Worm (Caenorhabditis elegans): ENCODE results near the gene E04F6.9.

DNA sequence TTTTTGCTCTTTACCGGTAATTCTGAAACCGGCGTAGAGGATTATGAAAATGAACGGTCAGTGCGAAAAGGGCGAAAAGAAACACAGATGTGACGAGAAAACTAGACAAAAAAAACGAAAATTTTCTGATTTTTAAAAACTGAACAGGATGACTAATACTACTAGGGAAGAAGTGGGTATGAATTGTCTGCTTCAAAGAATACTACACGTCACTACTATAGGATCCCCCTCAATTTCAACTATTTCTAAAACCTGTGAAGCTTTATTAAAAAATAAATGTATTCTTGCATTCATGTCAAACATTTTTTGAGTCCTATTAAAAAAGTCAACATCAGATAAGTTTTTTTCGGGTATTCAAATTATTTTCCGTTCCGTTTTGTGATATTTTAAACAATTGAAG lies 12.1 kb upstream of the E04F6.9 start:
- no peak for TF ChIP-seq nhr-10 (tag; optimal IDR thresholded peaks at IDR 0.05)
- no peak for TF ChIP-seq nhr-12 (tag; optimal IDR thresholded peaks at IDR 0.05)
- TF ChIP-seq elt-3 (tag; optimal IDR thresholded peaks at IDR 0.05) = no peak
- no peak for TF ChIP-seq ama-1 (optimal IDR thresholded peaks at IDR 0.05)
- no peak for TF ChIP-seq R02D3.7 (tag; optimal IDR thresholded peaks at IDR 0.05)
- TF ChIP-seq nhr-77 (tag; optimal IDR thresholded peaks at IDR 0.05) = no peak
- TF ChIP-seq sma-3 (GFP tag; optimal IDR thresholded peaks at IDR 0.05) = no peak
- no peak for TF ChIP-seq F13H6.1 (tag; optimal IDR thresholded peaks at IDR 0.05)
- no peak for TF ChIP-seq lin-39 (tag; optimal IDR thresholded peaks at IDR 0.05)
- TF ChIP-seq egl-27 (tag; optimal IDR thresholded peaks at IDR 0.05) = no peak
- no peak for TF ChIP-seq alr-1 (tag; optimal IDR thresholded peaks at IDR 0.05)
- no peak for TF ChIP-seq zag-1 (tag; optimal IDR thresholded peaks at IDR 0.05)
